Worm (Caenorhabditis elegans) whole organism, mixed stage, embryonic: ENCODE data around the gene C17C3.5.

Experiments used
- nhr-12 ChIP-seq: fragments of 150-350 bp; optimal IDR thresholded peaks from 2 replicates; lab custom pipeline; 2014; ENCODE audit warnings: missing biosample characterization, missing genetic modification characterization
- nhr-237 ChIP-seq: fragments of 150-350 bp; optimal IDR thresholded peaks from 2 replicates; lab custom pipeline; 2014; ENCODE audit warnings: missing biosample characterization, missing genetic modification characterization
- nhr-28 ChIP-seq: fragments of 150-350 bp; optimal IDR thresholded peaks from 2 replicates; lab custom pipeline; 2014; ENCODE audit warnings: missing biosample characterization, missing genetic modification characterization
- nhr-76 ChIP-seq: sonication (generic microtip); optimal IDR thresholded peaks from 2 replicates; lab custom pipeline; 2017; ENCODE audit warnings: missing biosample characterization, missing genetic modification characterization
- snpc-4 ChIP-seq: fragments of 150-350 bp; optimal IDR thresholded peaks from 2 replicates; lab custom pipeline; 2014; ENCODE audit warnings: missing biosample characterization, missing genetic modification characterization
- unc-62 ChIP-seq: fragments of 150-350 bp; optimal IDR thresholded peaks from 2 replicates; lab custom pipeline; 2014; ENCODE audit warnings: missing biosample characterization, missing genetic modification reagents, missing genetic modification characterization

- TF ChIP-seq nhr-12 (tag; lab: Kevin White, UChicago) (no peak), unc-62 (GFP tag; lab: Kevin White, UChicago) (no peak), snpc-4 (tag; lab: Kevin White, UChicago) (no peak), nhr-28 (tag; lab: Kevin White, UChicago) (no peak), nhr-237 (tag; lab: Kevin White, UChicago) (no peak), nhr-76 (tag; lab: Kevin White, UChicago) (no peak)
These were observed 30.7 kb downstream of the C17C3.5 start, which contains the start of gene T25E4.2 for ce11 chrII:5582309-5582708.
